Worm (Caenorhabditis elegans) whole organism, L3 larva: ENCODE measurements around the gene F22B5.5.

Source experiments
- R02D3.7 ChIP-seq: fragments of 150-350 bp; optimal IDR thresholded peaks from 2 replicates; lab custom pipeline; 2014; ENCODE audit warnings: missing biosample characterization, missing genetic modification characterization
- ZK546.5 ChIP-seq: sonication (generic microtip); optimal IDR thresholded peaks from 2 replicates; lab custom pipeline; 2017; ENCODE audit warnings: missing biosample characterization, missing genetic modification characterization
- aly-2 ChIP-seq: fragments of 150-350 bp; optimal IDR thresholded peaks from 2 replicates; lab custom pipeline; 2014; ENCODE audit warnings: missing biosample characterization, missing genetic modification characterization
- ama-1 ChIP-seq: fragments of 150-350 bp; optimal IDR thresholded peaks from 2 replicates; lab custom pipeline; 2018
- ceh-16 ChIP-seq: sonication (generic microtip); optimal IDR thresholded peaks from 2 replicates; lab custom pipeline; 2017; ENCODE audit warnings: missing biosample characterization, missing genetic modification characterization
- ceh-28 ChIP-seq: fragments of 150-350 bp; optimal IDR thresholded peaks from 2 replicates; lab custom pipeline; 2014; ENCODE audit warnings: missing biosample characterization, missing genetic modification reagents, missing genetic modification characterization
- ceh-9 ChIP-seq: sonication (generic microtip); optimal IDR thresholded peaks from 2 replicates; lab custom pipeline; 2018; ENCODE audit warnings: missing biosample characterization, missing genetic modification characterization
- daf-12 ChIP-seq: fragments of 150-350 bp; optimal IDR thresholded peaks from 2 replicates; lab custom pipeline; 2014; ENCODE audit warnings: missing biosample characterization, missing genetic modification reagents, missing genetic modification characterization
- egl-27 ChIP-seq: sonication (generic microtip); optimal IDR thresholded peaks from 4 replicates; lab custom pipeline; 2017; ENCODE audit warnings: missing biosample characterization, missing genetic modification reagents, missing genetic modification characterization
- egl-5 ChIP-seq: fragments of 150-350 bp; optimal IDR thresholded peaks from 2 replicates; lab custom pipeline; 2017; ENCODE audit warnings: missing biosample characterization, missing genetic modification reagents, missing genetic modification characterization, inconsistent platforms
- elt-1 ChIP-seq: fragments of 150-350 bp; optimal IDR thresholded peaks from 2 replicates; lab custom pipeline; 2014; ENCODE audit warnings: missing biosample characterization, missing genetic modification characterization
- elt-2 ChIP-seq: sonication (generic microtip); optimal IDR thresholded peaks from 2 replicates; lab custom pipeline; 2016; ENCODE audit warnings: missing genetic modification reagents, mild to moderate bottlenecking, missing genetic modification characterization, missing compliant biosample characterization
- elt-3 ChIP-seq, 3 experiments: fragments of 150-350 bp in 1 of 3; sonication (generic microtip) in 2 of 3; optimal IDR thresholded peaks; 2 replicates in 2 of 3; 4 replicates in 1 of 3; lab custom pipeline; 2014 to 2017; ENCODE audit warnings: missing biosample characterization in 3 of 3, missing genetic modification characterization in 3 of 3
- eor-1 ChIP-seq, 2 experiments: fragments of 150-350 bp; optimal IDR thresholded peaks; 2 replicates each; lab custom pipeline; 2014 to 2018; ENCODE audit warnings: missing biosample characterization in 2 of 2, missing genetic modification characterization in 2 of 2
- fkh-10 ChIP-seq: sonication (generic microtip); optimal IDR thresholded peaks from 2 replicates; lab custom pipeline; 2017; ENCODE audit warnings: missing biosample characterization, missing genetic modification reagents, missing genetic modification characterization
- fkh-2 ChIP-seq: fragments of 150-350 bp; optimal IDR thresholded peaks from 2 replicates; lab custom pipeline; 2014; ENCODE audit warnings: missing biosample characterization, missing genetic modification reagents, missing genetic modification characterization
- fos-1 ChIP-seq: fragments of 150-350 bp; optimal IDR thresholded peaks from 2 replicates; lab custom pipeline; 2014; ENCODE audit warnings: missing biosample characterization, missing genetic modification characterization
- jun-1 ChIP-seq: fragments of 150-350 bp; optimal IDR thresholded peaks from 2 replicates; lab custom pipeline; 2014; ENCODE audit warnings: missing biosample characterization, missing genetic modification reagents, missing genetic modification characterization
- lin-15B ChIP-seq: fragments of 150-350 bp; optimal IDR thresholded peaks from 2 replicates; lab custom pipeline; 2014; ENCODE audit warnings: missing biosample characterization, missing genetic modification characterization
- lin-39 ChIP-seq: fragments of 150-350 bp; optimal IDR thresholded peaks from 2 replicates; lab custom pipeline; 2018; ENCODE audit warnings: missing biosample characterization, missing genetic modification reagents, missing genetic modification characterization
- lsy-12 ChIP-seq: sonication (generic microtip); optimal IDR thresholded peaks from 2 replicates; lab custom pipeline; 2016; ENCODE audit warnings: mild to moderate bottlenecking, missing genetic modification characterization, missing compliant biosample characterization
- mdl-1 ChIP-seq: fragments of 150-350 bp; optimal IDR thresholded peaks from 2 replicates; lab custom pipeline; 2014; ENCODE audit warnings: missing biosample characterization, missing genetic modification characterization
- mml-1 ChIP-seq: fragments of 150-350 bp; sonication (generic microtip); optimal IDR thresholded peaks from 3 replicates; lab custom pipeline; 2014; ENCODE audit warnings: missing biosample characterization, missing genetic modification characterization
- nfya-1 ChIP-seq: sonication (generic microtip); optimal IDR thresholded peaks from 2 replicates; lab custom pipeline; 2017; ENCODE audit warnings: missing genetic modification characterization, mild to moderate bottlenecking, missing compliant biosample characterization, antibody characterized with exemption, moderate library complexity; ENCODE audit not compliant: insufficient read depth
- nhr-11 ChIP-seq: fragments of 150-350 bp; optimal IDR thresholded peaks from 2 replicates; lab custom pipeline; 2014; ENCODE audit warnings: missing biosample characterization, missing genetic modification characterization
- nhr-12 ChIP-seq: fragments of 150-350 bp; optimal IDR thresholded peaks from 2 replicates; lab custom pipeline; 2014; ENCODE audit warnings: missing biosample characterization, missing genetic modification characterization
- nhr-23 ChIP-seq: fragments of 150-350 bp; optimal IDR thresholded peaks from 2 replicates; lab custom pipeline; 2014; ENCODE audit warnings: missing biosample characterization, missing genetic modification reagents, missing genetic modification characterization
- nhr-237 ChIP-seq: fragments of 150-350 bp; optimal IDR thresholded peaks from 2 replicates; lab custom pipeline; 2014; ENCODE audit warnings: missing biosample characterization, missing genetic modification characterization
- nhr-25 ChIP-seq: sonication (generic microtip); optimal IDR thresholded peaks from 2 replicates; lab custom pipeline; 2017; ENCODE audit warnings: missing biosample characterization, missing genetic modification characterization
- nhr-28 ChIP-seq: fragments of 150-350 bp; optimal IDR thresholded peaks from 2 replicates; lab custom pipeline; 2014; ENCODE audit warnings: missing biosample characterization, missing genetic modification characterization
- nhr-43 ChIP-seq: sonication (generic microtip); optimal IDR thresholded peaks from 2 replicates; lab custom pipeline; 2016; ENCODE audit warnings: mild to moderate bottlenecking, missing genetic modification characterization, missing compliant biosample characterization; ENCODE audit not compliant: poor library complexity, severe bottlenecking
- nhr-67 ChIP-seq: fragments of 150-350 bp; optimal IDR thresholded peaks from 2 replicates; lab custom pipeline; 2014; ENCODE audit warnings: missing biosample characterization, missing genetic modification characterization
- nhr-76 ChIP-seq: fragments of 150-350 bp; sonication (generic microtip); optimal IDR thresholded peaks from 5 replicates; lab custom pipeline; 2014; ENCODE audit warnings: missing biosample characterization, missing genetic modification characterization
- nhr-77 ChIP-seq: fragments of 150-350 bp; optimal IDR thresholded peaks from 2 replicates; lab custom pipeline; 2014; ENCODE audit warnings: missing biosample characterization, missing genetic modification characterization
- pha-4 ChIP-seq: fragments of 150-350 bp; optimal IDR thresholded peaks from 2 replicates; lab custom pipeline; 2014; ENCODE audit warnings: missing biosample characterization, missing genetic modification reagents, missing genetic modification characterization
- pqm-1 ChIP-seq: fragments of 150-350 bp; optimal IDR thresholded peaks from 2 replicates; lab custom pipeline; 2017; ENCODE audit warnings: missing biosample characterization, missing genetic modification characterization, inconsistent platforms
- snpc-4 ChIP-seq: fragments of 150-350 bp; optimal IDR thresholded peaks from 2 replicates; lab custom pipeline; 2014; ENCODE audit warnings: missing biosample characterization, missing genetic modification characterization
- unc-39 ChIP-seq: sonication (generic microtip); optimal IDR thresholded peaks from 4 replicates; lab custom pipeline; 2017; ENCODE audit warnings: missing biosample characterization, missing genetic modification characterization
- unc-62 ChIP-seq: fragments of 150-350 bp; sonication (generic microtip); optimal IDR thresholded peaks from 4 replicates; lab custom pipeline; 2014; ENCODE audit warnings: missing biosample characterization, missing genetic modification reagents, missing genetic modification characterization
- zag-1 ChIP-seq: fragments of 150-350 bp; optimal IDR thresholded peaks from 2 replicates; lab custom pipeline; 2014; ENCODE audit warnings: missing biosample characterization, missing genetic modification characterization
- ztf-11 ChIP-seq: fragments of 150-350 bp; optimal IDR thresholded peaks from 2 replicates; lab custom pipeline; 2014; ENCODE audit warnings: missing biosample characterization, missing genetic modification characterization

The F22B5.5 gene

DNA sequence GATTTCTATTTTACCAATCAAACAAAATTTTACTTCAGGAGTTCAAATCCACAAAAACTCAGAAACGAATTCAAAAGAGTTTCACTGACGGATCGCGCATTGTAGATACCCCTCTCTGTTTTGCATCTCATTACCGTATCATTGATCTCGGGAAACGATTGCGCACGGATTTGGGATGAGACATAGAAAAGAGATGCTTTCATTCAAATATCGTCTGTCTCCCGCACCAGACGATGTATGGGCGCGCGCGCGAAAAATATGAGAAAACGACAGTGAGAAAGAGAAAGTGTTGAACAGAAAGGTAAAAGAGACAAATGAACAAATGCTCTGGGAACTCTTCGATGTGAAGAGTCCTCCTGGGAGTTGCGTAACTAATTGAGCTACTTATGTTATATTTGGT is 43.4 kb downstream of the F22B5.5 start:
- TF ChIP-seq egl-27 (no peak), fkh-10 (GFP tag; lab: Kevin White, UChicago) (no peak), pha-4 (no peak)

DNA sequence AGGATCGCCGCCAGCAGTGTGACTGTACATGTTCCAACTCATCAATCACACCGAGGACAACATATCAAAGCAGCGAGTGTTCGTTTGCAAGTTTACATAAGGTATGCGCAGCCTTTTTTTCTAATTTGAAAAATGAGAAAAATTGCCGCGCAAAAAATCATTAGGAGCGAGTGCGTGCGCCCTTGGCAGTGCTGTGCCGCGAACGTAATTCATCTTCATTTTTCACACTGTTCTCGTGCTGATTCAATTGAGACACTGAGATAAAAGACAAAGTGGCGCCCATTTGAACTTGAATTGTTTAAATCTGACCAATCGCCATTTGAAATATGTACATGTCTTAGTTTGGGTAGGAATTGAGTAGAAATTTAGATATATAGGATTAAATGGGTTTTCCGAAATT is 44.9 kb downstream of the F22B5.5 start:
- peak; percentile 64 for TF ChIP-seq lin-39 (tag; lab: Kevin White, UChicago)
- no peak for TF ChIP-seq nhr-11 (tag; lab: Kevin White, UChicago)
- peak; percentile 50 for TF ChIP-seq nhr-25
- TF ChIP-seq jun-1 (tag; lab: Kevin White, UChicago) = no peak
- no peak for TF ChIP-seq ama-1 (lab: Kevin White, UChicago)
- TF ChIP-seq, all 47 proteins: peak for 2

DNA sequence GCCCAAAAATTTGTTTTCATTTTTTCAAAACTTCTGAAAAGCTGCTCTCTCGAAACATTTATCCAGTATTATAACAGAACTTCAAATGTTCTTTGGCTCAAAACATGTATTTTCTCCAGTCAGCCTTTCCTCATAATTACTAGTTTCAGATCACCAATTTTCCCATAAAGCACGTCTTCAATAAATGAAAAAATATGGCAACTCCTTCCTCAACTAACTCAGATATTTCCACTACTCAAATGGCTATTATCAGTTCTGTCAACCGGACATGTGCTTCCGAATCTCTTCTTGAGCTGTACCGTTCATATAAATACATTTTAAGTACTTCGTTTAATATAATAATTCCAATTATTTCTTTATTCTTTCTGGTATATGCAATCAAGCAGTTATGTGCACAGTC is 46.9 kb downstream of the F22B5.5 start, which contains the start of gene sra-13:
Gene sra-13 (plus strand): TSS at position 195 of the 400 bp plus-strand sequence.
- TF ChIP-seq nhr-23 (tag; lab: Kevin White, UChicago) (no peak), mml-1 (tag; lab: Kevin White, UChicago) (no peak), nhr-25 (no peak), zag-1 (tag; lab: Kevin White, UChicago) (no peak), fkh-10 (GFP tag; lab: Kevin White, UChicago) (no peak), unc-39 (tag; lab: Kevin White, UChicago) (no peak), R02D3.7 (tag; lab: Kevin White, UChicago) (no peak), ZK546.5 (tag; lab: Kevin White, UChicago) (no peak), nhr-77 (tag; lab: Kevin White, UChicago) (no peak), lin-15B (tag; lab: Kevin White, UChicago) (no peak), ceh-16 (no peak), fkh-2 (tag; lab: Kevin White, UChicago) (no peak), elt-1 (tag; lab: Kevin White, UChicago) (no peak), nhr-76 (no peak), ztf-11 (tag; lab: Kevin White, UChicago) (no peak), elt-3 (tag; optimal IDR thresholded peaks at IDR 0.05; lab: Kevin White, UChicago) (no peak), elt-2 (tag; lab: Kevin White, UChicago) (no peak), nhr-43 (no peak), nhr-12 (no peak), ceh-28 (tag; lab: Kevin White, UChicago) (no peak)

DNA sequence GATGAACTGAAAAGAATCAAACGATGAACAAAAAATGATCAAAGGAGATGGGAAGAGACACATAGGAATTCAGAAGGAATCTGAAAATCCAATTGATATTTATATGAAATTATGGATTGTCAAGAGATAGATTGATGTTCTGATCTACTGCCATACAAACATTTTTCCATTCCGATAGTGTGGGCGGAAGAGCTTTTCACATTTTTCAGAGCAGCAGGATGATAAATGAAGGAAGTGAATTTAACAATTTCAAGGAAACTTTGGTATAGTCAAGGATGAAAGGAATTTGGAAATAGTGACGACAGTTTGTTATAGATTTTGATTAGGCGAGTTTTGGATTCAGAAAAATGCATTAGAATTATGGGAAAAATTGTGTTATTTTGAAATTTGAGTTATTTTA is 49.1 kb downstream of the F22B5.5 start, which contains the start of gene ubc-24:
Gene ubc-24 (plus strand): TSS at position 301 of the 400 bp plus-strand sequence.
- TF ChIP-seq nfya-1 (tag; lab: Kevin White, UChicago) (no peak), fos-1 (no peak), unc-62 (GFP tag; lab: Kevin White, UChicago) (no peak), fkh-10 (GFP tag; lab: Kevin White, UChicago) (no peak), nhr-23 (tag; lab: Kevin White, UChicago) (no peak), nhr-67 (no peak), mdl-1 (tag; lab: Kevin White, UChicago) (no peak), eor-1 (tag; optimal IDR thresholded peaks at IDR 0.05; lab: Kevin White, UChicago) (no peak), unc-39 (tag; lab: Kevin White, UChicago) (no peak), egl-5 (tag; lab: Kevin White, UChicago) (no peak), pqm-1 (tag; lab: Kevin White, UChicago) (no peak), elt-3 (tag; optimal IDR thresholded peaks at IDR 0.05; lab: Kevin White, UChicago) (no peak), zag-1 (tag; lab: Kevin White, UChicago) (no peak), ZK546.5 (tag; lab: Kevin White, UChicago) (no peak), mml-1 (tag; lab: Kevin White, UChicago) (no peak), egl-27 (no peak), fkh-2 (tag; lab: Kevin White, UChicago) (no peak)

DNA sequence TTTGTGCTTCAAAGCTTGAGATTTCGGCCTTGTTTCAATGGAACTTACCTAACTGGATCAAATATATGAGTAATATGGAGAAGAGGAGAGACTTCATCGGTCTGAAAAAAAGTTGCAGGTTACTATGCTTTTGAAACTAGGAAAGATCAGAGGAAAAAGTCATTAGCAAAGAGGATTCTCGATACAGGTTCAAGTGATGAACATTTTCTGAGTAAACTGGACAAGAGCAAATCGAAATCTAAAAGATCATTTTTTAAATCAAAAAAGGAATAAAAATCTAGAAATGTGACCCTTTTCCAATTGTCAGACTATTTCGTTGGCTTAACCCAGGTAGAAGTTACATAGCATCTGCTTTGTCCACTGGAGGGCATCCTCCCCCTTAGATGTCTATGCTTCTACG is 49.7 kb downstream of the F22B5.5 start, which contains the start of gene skpo-1:
Gene skpo-1 (minus strand): TSS at position 101 of the 400 bp plus-strand sequence.
- TF ChIP-seq mdl-1 (tag; lab: Kevin White, UChicago) (no peak), daf-12 (no peak), eor-1 (tag; optimal IDR thresholded peaks at IDR 0.05; lab: Kevin White, UChicago) (no peak), nhr-25 (no peak), nhr-237 (tag; lab: Kevin White, UChicago) (no peak), nhr-23 (tag; lab: Kevin White, UChicago) (no peak), R02D3.7 (tag; lab: Kevin White, UChicago) (no peak), zag-1 (tag; lab: Kevin White, UChicago) (no peak), pqm-1 (tag; lab: Kevin White, UChicago) (no peak), fkh-10 (GFP tag; lab: Kevin White, UChicago) (no peak), ceh-9 (tag; lab: Kevin White, UChicago) (no peak), jun-1 (tag; lab: Kevin White, UChicago) (no peak), ama-1 (lab: Kevin White, UChicago) (no peak), nfya-1 (tag; lab: Kevin White, UChicago) (no peak), elt-2 (tag; lab: Kevin White, UChicago) (no peak), snpc-4 (tag; lab: Kevin White, UChicago) (no peak), lsy-12 (no peak), nhr-43 (no peak), aly-2 (no peak), nhr-28 (tag; lab: Kevin White, UChicago) (no peak)
